Worm (Caenorhabditis elegans) whole organism, L4 larva: ENCODE data around the gene K09H11.15.
A peak's percentile ranks its signal among the peaks of the same experiment; 100 is the strongest.

Experiments used
- F44E2.7 ChIP-seq: fragments of 200-800 bp; sonication (Bioruptor generic); IDR thresholded peaks from 2 replicates; pipeline ENCODE4 v2.1.2; 2022; ENCODE audit warnings: missing genetic modification characterization, missing compliant biosample characterization
- F49E8.2 ChIP-seq: sonication (generic microtip); optimal IDR thresholded peaks from 2 replicates; lab custom pipeline; 2016; ENCODE audit warnings: missing compliant biosample characterization, mild to moderate bottlenecking, missing genetic modification characterization, borderline replicate concordance
- Y48G9A.11 ChIP-seq: fragments of 200-800 bp; sonication (Bioruptor generic); IDR thresholded peaks from 2 replicates; pipeline ENCODE4 v1.3.6; 2022; ENCODE audit warnings: missing genetic modification reagents, missing genetic modification characterization, missing compliant biosample characterization
- Y5F2A.4 ChIP-seq: fragments of 200-800 bp; sonication (Bioruptor generic); optimal IDR thresholded peaks from 2 replicates; lab custom pipeline; 2018; ENCODE audit warnings: mild to moderate bottlenecking, missing genetic modification characterization, missing compliant biosample characterization
- aly-2 ChIP-seq: sonication (generic microtip); optimal IDR thresholded peaks from 2 replicates; lab custom pipeline; 2018; ENCODE audit warnings: missing biosample characterization, missing genetic modification characterization
- ama-1 ChIP-seq: fragments of 150-350 bp; optimal IDR thresholded peaks from 2 replicates; lab custom pipeline; 2014; ENCODE audit warnings: inconsistent platforms, mixed read lengths
- arid-1 ChIP-seq: fragments of 200-800 bp; sonication (Bioruptor generic); conservative IDR thresholded peaks from 2 replicates; pipeline ENCODE4 v1.3.6; 2022; ENCODE audit warnings: missing genetic modification reagents, missing genetic modification characterization, missing compliant biosample characterization
- attf-4 ChIP-seq: sonication (generic microtip); optimal IDR thresholded peaks from 3 replicates; lab custom pipeline; 2017; ENCODE audit warnings: missing biosample characterization, missing genetic modification characterization
- ceh-20 ChIP-seq: fragments of 200-800 bp; sonication (Bioruptor generic); IDR thresholded peaks from 2 replicates; pipeline ENCODE4 v1.3.6; 2022; ENCODE audit warnings: missing genetic modification reagents, missing genetic modification characterization, missing compliant biosample characterization
- ceh-44 ChIP-seq: fragments of 200-800 bp; sonication (Bioruptor generic); IDR thresholded peaks from 2 replicates; pipeline ENCODE4 v1.3.6; 2022; ENCODE audit warnings: missing genetic modification reagents, missing genetic modification characterization, missing compliant biosample characterization
- ceh-82 ChIP-seq: sonication (generic microtip); optimal IDR thresholded peaks from 2 replicates; lab custom pipeline; 2017; ENCODE audit warnings: missing biosample characterization, missing genetic modification characterization
- ces-1 ChIP-seq: fragments of 150-350 bp; sonication (generic microtip); optimal IDR thresholded peaks from 4 replicates; lab custom pipeline; 2014; ENCODE audit warnings: missing biosample characterization, missing genetic modification reagents, missing genetic modification characterization
- cey-2 ChIP-seq: sonication (generic microtip); optimal IDR thresholded peaks from 3 replicates; lab custom pipeline; 2017; ENCODE audit warnings: missing genetic modification characterization, mild to moderate bottlenecking, missing compliant biosample characterization, antibody characterized with exemption, borderline replicate concordance; ENCODE audit not compliant: insufficient read depth
- ctbp-1 ChIP-seq: fragments of 200-800 bp; sonication (Bioruptor generic); IDR thresholded peaks from 2 replicates; pipeline ENCODE4 v1.3.6; 2022; ENCODE audit warnings: missing genetic modification reagents, missing genetic modification characterization, missing compliant biosample characterization
- dmd-9 ChIP-seq: fragments of 200-800 bp; sonication (Bioruptor generic); IDR thresholded peaks from 2 replicates; pipeline ENCODE4 v1.3.6; 2022; ENCODE audit warnings: missing genetic modification reagents, missing genetic modification characterization, missing compliant biosample characterization
- duxl-1 ChIP-seq: sonication (generic microtip); optimal IDR thresholded peaks from 2 replicates; lab custom pipeline; 2016; ENCODE audit warnings: mild to moderate bottlenecking, missing genetic modification characterization, moderate library complexity, missing compliant biosample characterization; ENCODE audit not compliant: poor library complexity
- dve-1 ChIP-seq: sonication (generic microtip); optimal IDR thresholded peaks from 2 replicates; lab custom pipeline; 2017; ENCODE audit warnings: antibody characterized with exemption, mild to moderate bottlenecking, missing genetic modification characterization, missing compliant biosample characterization; ENCODE audit not compliant: insufficient read depth
- egl-27 ChIP-seq: sonication (generic microtip); optimal IDR thresholded peaks from 3 replicates; lab custom pipeline; 2017; ENCODE audit warnings: missing biosample characterization, missing genetic modification reagents, missing genetic modification characterization
- hmg-1.1 ChIP-seq: fragments of 200-800 bp; sonication (Bioruptor generic); IDR thresholded peaks from 2 replicates; pipeline ENCODE4 v1.3.6; 2022; ENCODE audit warnings: missing genetic modification reagents, missing genetic modification characterization, missing compliant biosample characterization
- lim-7 ChIP-seq: fragments of 200-800 bp; sonication (Bioruptor generic); IDR thresholded peaks from 2 replicates; pipeline ENCODE4 v1.3.6; 2022; ENCODE audit warnings: missing genetic modification characterization, missing compliant biosample characterization
- lin-1 ChIP-seq: fragments of 200-800 bp; sonication (Bioruptor generic); IDR thresholded peaks from 2 replicates; pipeline ENCODE4 v1.3.6; 2022; ENCODE audit warnings: missing genetic modification reagents, missing genetic modification characterization, missing compliant biosample characterization
- lin-13 ChIP-seq: fragments of 150-350 bp; optimal IDR thresholded peaks from 2 replicates; lab custom pipeline; 2014; ENCODE audit warnings: missing biosample characterization, missing genetic modification reagents, missing genetic modification characterization
- lin-15B ChIP-seq: fragments of 150-350 bp; sonication (generic microtip); optimal IDR thresholded peaks from 3 replicates; lab custom pipeline; 2014; ENCODE audit warnings: missing biosample characterization, missing genetic modification characterization
- lin-38 ChIP-seq: fragments of 200-800 bp; sonication (Bioruptor generic); IDR thresholded peaks from 2 replicates; pipeline ENCODE4 v1.3.6; 2022; ENCODE audit warnings: missing genetic modification reagents, missing genetic modification characterization, missing compliant biosample characterization
- lin-39 ChIP-seq: fragments of 150-350 bp; optimal IDR thresholded peaks from 2 replicates; lab custom pipeline; 2014; ENCODE audit warnings: missing biosample characterization, missing genetic modification reagents, missing genetic modification characterization
- lir-3 ChIP-seq: sonication (generic microtip); optimal IDR thresholded peaks from 2 replicates; lab custom pipeline; 2016; ENCODE audit warnings: mild to moderate bottlenecking, missing genetic modification characterization, missing compliant biosample characterization
- mdl-1 ChIP-seq, 2 experiments: fragments of 150-350 bp in 1 of 2; sonication (generic microtip) in 1 of 2; optimal IDR thresholded peaks; 2 replicates each; lab custom pipeline; 2014 to 2017; ENCODE audit warnings: missing biosample characterization in 2 of 2, missing genetic modification characterization in 2 of 2
- mes-2 ChIP-seq: sonication (generic microtip); optimal IDR thresholded peaks from 2 replicates; lab custom pipeline; 2016; ENCODE audit warnings: missing genotype, mild to moderate bottlenecking, missing genetic modification characterization, missing compliant biosample characterization; ENCODE audit not compliant: poor library complexity, severe bottlenecking
- mxl-3 ChIP-seq: fragments of 200-800 bp; sonication (Bioruptor generic); optimal IDR thresholded peaks from 2 replicates; lab custom pipeline; 2018; ENCODE audit warnings: mild to moderate bottlenecking, missing genetic modification characterization, missing compliant biosample characterization
- nhr-10 ChIP-seq: fragments of 150-350 bp; optimal IDR thresholded peaks from 2 replicates; lab custom pipeline; 2014; ENCODE audit warnings: missing biosample characterization, missing genetic modification characterization
- nhr-102 ChIP-seq: sonication (generic microtip); optimal IDR thresholded peaks from 2 replicates; lab custom pipeline; 2016; ENCODE audit warnings: mild to moderate bottlenecking, missing genetic modification characterization, moderate library complexity, missing compliant biosample characterization
- nhr-111 ChIP-seq: fragments of 200-800 bp; sonication (Bioruptor generic); optimal IDR thresholded peaks from 2 replicates; lab custom pipeline; 2018; ENCODE audit warnings: mild to moderate bottlenecking, missing genetic modification characterization, missing compliant biosample characterization
- nhr-28 ChIP-seq: fragments of 150-350 bp; optimal IDR thresholded peaks from 2 replicates; lab custom pipeline; 2014; ENCODE audit warnings: missing biosample characterization, missing genetic modification characterization
- nhr-42 ChIP-seq: fragments of 200-800 bp; sonication (Bioruptor generic); IDR thresholded peaks from 2 replicates; pipeline ENCODE4 v1.3.6; 2022; ENCODE audit warnings: missing genetic modification characterization, missing compliant biosample characterization
- nhr-6 ChIP-seq: fragments of 150-350 bp; optimal IDR thresholded peaks from 2 replicates; lab custom pipeline; 2014; ENCODE audit warnings: missing biosample characterization, missing genetic modification characterization
- nhr-76 ChIP-seq: fragments of 150-350 bp; optimal IDR thresholded peaks from 2 replicates; lab custom pipeline; 2014; ENCODE audit warnings: missing biosample characterization, missing genetic modification characterization
- nhr-77 ChIP-seq: fragments of 150-350 bp; optimal IDR thresholded peaks from 2 replicates; lab custom pipeline; 2014; ENCODE audit warnings: missing biosample characterization, missing genetic modification characterization
- pha-4 ChIP-seq, 2 experiments: fragments of 150-350 bp in 1 of 2; fragments of 200-800 bp in 1 of 2; sonication (Bioruptor generic) in 1 of 2; IDR thresholded peaks in 1 of 2; optimal IDR thresholded peaks in 1 of 2; 2 replicates each; pipeline versions ENCODE4 v1.3.6 to Lab custom; 2014 to 2022; ENCODE audit warnings: missing genetic modification characterization in 2 of 2, missing genetic modification reagents in 2 of 2, missing biosample characterization in 1 of 2, missing compliant biosample characterization in 1 of 2
- php-3 ChIP-seq: fragments of 200-800 bp; sonication (Bioruptor generic); IDR thresholded peaks from 2 replicates; pipeline ENCODE4 v1.3.6; 2022; ENCODE audit warnings: missing genetic modification reagents, missing genetic modification characterization, missing compliant biosample characterization
- pqm-1 ChIP-seq: sonication (generic microtip); optimal IDR thresholded peaks from 2 replicates; lab custom pipeline; 2017; ENCODE audit warnings: missing biosample characterization, missing genetic modification characterization
- rbr-2 ChIP-seq: sonication (generic microtip); optimal IDR thresholded peaks from 2 replicates; lab custom pipeline; 2016; ENCODE audit warnings: missing genotype, missing genetic modification characterization, missing compliant biosample characterization
- saeg-2 ChIP-seq: fragments of 200-800 bp; sonication (Bioruptor generic); IDR thresholded peaks from 2 replicates; pipeline ENCODE4 v1.3.6; 2022; ENCODE audit warnings: missing genetic modification reagents, missing genetic modification characterization, missing compliant biosample characterization
- sdz-12 ChIP-seq: fragments of 200-800 bp; sonication (Bioruptor generic); optimal IDR thresholded peaks from 2 replicates; lab custom pipeline; 2018; ENCODE audit warnings: mild to moderate bottlenecking, missing genetic modification characterization, missing compliant biosample characterization
- set-16 ChIP-seq: fragments of 200-800 bp; sonication (Bioruptor generic); IDR thresholded peaks from 2 replicates; pipeline ENCODE4 v1.3.6; 2022; ENCODE audit warnings: missing genetic modification reagents, missing genetic modification characterization, missing compliant biosample characterization
- snpc-1.2 ChIP-seq: fragments of 200-800 bp; sonication (Bioruptor generic); IDR thresholded peaks from 2 replicates; pipeline ENCODE4 v1.3.6; 2022; ENCODE audit warnings: missing genetic modification reagents, missing genetic modification characterization, missing compliant biosample characterization
- snpc-4 ChIP-seq: fragments of 150-350 bp; optimal IDR thresholded peaks from 2 replicates; lab custom pipeline; 2014; ENCODE audit warnings: missing biosample characterization, missing genetic modification characterization
- spr-1 ChIP-seq: sonication (generic microtip); optimal IDR thresholded peaks from 2 replicates; lab custom pipeline; 2016; ENCODE audit warnings: mild to moderate bottlenecking, missing genetic modification characterization, missing compliant biosample characterization
- unc-39 ChIP-seq: sonication (generic microtip); optimal IDR thresholded peaks from 2 replicates; lab custom pipeline; 2017; ENCODE audit warnings: missing biosample characterization, missing genetic modification characterization
- vab-7 ChIP-seq: fragments of 200-800 bp; sonication (Bioruptor generic); IDR thresholded peaks from 2 replicates; pipeline ENCODE4 v1.3.6; 2022; ENCODE audit warnings: missing genetic modification reagents, missing genetic modification characterization, missing compliant biosample characterization
- zip-11 ChIP-seq: fragments of 200-800 bp; sonication (Bioruptor generic); IDR thresholded peaks from 2 replicates; pipeline ENCODE4 v1.3.6; 2022; ENCODE audit warnings: missing genetic modification characterization, missing compliant biosample characterization
- zip-2 ChIP-seq: fragments of 150-350 bp; optimal IDR thresholded peaks from 2 replicates; lab custom pipeline; 2014; ENCODE audit warnings: missing biosample characterization, missing genetic modification characterization
- ztf-11 ChIP-seq: fragments of 150-350 bp; optimal IDR thresholded peaks from 2 replicates; lab custom pipeline; 2014; ENCODE audit warnings: missing biosample characterization, missing genetic modification characterization

The K09H11.15 gene

DNA sequence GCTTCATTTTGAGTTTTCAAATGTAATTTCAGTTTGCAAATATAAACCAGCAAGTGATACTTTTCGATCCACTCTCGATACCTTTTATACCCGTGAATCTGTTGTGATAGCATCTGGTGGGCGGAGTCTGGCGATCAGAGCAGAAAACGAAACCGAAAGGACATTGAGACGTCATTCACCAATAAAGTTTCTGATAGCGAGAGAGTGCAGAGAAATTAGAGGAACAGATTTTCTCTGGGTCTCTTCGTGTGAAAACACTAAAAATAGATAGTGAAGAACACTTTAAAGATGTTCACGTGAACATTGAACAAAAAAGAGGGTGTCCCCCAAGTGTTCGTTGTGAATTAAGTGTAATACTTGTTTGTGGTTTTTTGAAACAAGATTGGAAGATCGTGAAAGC lies 33.1 kb upstream of the K09H11.15 start, which contains the start of gene pgph-3 (continued):
- no peak for TF ChIP-seq unc-39 (tag; lab: Kevin White, UChicago)
- TF ChIP-seq lir-3 (tag; lab: Kevin White, UChicago), result no peak
- TF ChIP-seq zip-11, result no peak
- TF ChIP-seq lin-39 (tag; lab: Kevin White, UChicago), result no peak
- TF ChIP-seq set-16 (GFP tag; lab: Robert Waterston, UW), result no peak
- TF ChIP-seq lin-38 (GFP tag; lab: Robert Waterston, UW), result peak; percentile 38
- TF ChIP-seq ceh-20 (GFP tag; lab: Robert Waterston, UW), result peak; percentile 75
- peak; percentile 71 for TF ChIP-seq mxl-3 (GFP tag; lab: Kevin White, UChicago)
- no peak for TF ChIP-seq hmg-1.1 (GFP tag; lab: Robert Waterston, UW)
- no peak for TF ChIP-seq duxl-1 (tag; lab: Kevin White, UChicago)
- no peak for TF ChIP-seq nhr-111 (GFP tag; lab: Kevin White, UChicago)
- no peak for TF ChIP-seq vab-7 (GFP tag; lab: Robert Waterston, UW)
- TF ChIP-seq nhr-76, result peak; percentile 69
- no peak for TF ChIP-seq snpc-4
- no peak for TF ChIP-seq ceh-82
- TF ChIP-seq snpc-1.2 (GFP tag; lab: Robert Waterston, UW), result no peak
- peak; percentile 49 for TF ChIP-seq nhr-6 (tag; lab: Kevin White, UChicago)
- TF ChIP-seq ces-1, result no peak
- TF ChIP-seq pqm-1 (tag; lab: Kevin White, UChicago), result peak; percentile 59
- no peak for TF ChIP-seq dmd-9 (GFP tag; lab: Robert Waterston, UW)
- TF ChIP-seq rbr-2 (tag; lab: Kevin White, UChicago), result no peak
- peak; percentile 80 for TF ChIP-seq cey-2 (tag; lab: Kevin White, UChicago)
- no peak for TF ChIP-seq pha-4 (GFP tag; IDR thresholded peaks at IDR 0.05; lab: Robert Waterston, UW)
- no peak for TF ChIP-seq pha-4 (tag; optimal IDR thresholded peaks at IDR 0.05; lab: Kevin White, UChicago)
- TF ChIP-seq php-3 (GFP tag; lab: Robert Waterston, UW), result peak; percentile 84
- no peak for TF ChIP-seq F49E8.2 (tag; lab: Kevin White, UChicago)
- TF ChIP-seq nhr-77 (tag; lab: Kevin White, UChicago), result peak; percentile 85
- no peak for TF ChIP-seq F44E2.7
- TF ChIP-seq egl-27, result no peak
- no peak for TF ChIP-seq nhr-42
- no peak for TF ChIP-seq ctbp-1
- peak; percentile 78 for TF ChIP-seq nhr-102 (tag; lab: Kevin White, UChicago)
- TF ChIP-seq Y48G9A.11 (GFP tag; lab: Robert Waterston, UW), result no peak
- no peak for TF ChIP-seq sdz-12
- TF ChIP-seq lin-13, result no peak
- no peak for TF ChIP-seq aly-2 (tag; lab: Kevin White, UChicago)
- no peak for TF ChIP-seq Y5F2A.4 (GFP tag; lab: Kevin White, UChicago)
- TF ChIP-seq ztf-11 (tag; lab: Kevin White, UChicago), result no peak
- TF ChIP-seq attf-4, result no peak
- no peak for TF ChIP-seq lin-15B (tag; lab: Kevin White, UChicago)
- TF ChIP-seq mdl-1 (tag; optimal IDR thresholded peaks at IDR 0.05; lab: Kevin White, UChicago), result peak; percentile 75 to 94
- TF ChIP-seq arid-1 (GFP tag; lab: Robert Waterston, UW), result no peak; the same call in 1 of the 2 replicates
- TF ChIP-seq nhr-10 (tag; lab: Kevin White, UChicago), result peak; percentile 60
- no peak for TF ChIP-seq mes-2 (tag; lab: Kevin White, UChicago)
- TF ChIP-seq zip-2 (tag; lab: Kevin White, UChicago), result peak; percentile 19
- TF ChIP-seq nhr-28 (tag; lab: Kevin White, UChicago), result peak; percentile 89
- TF ChIP-seq ama-1, result no peak
- peak; percentile 94 for TF ChIP-seq dve-1 (tag; lab: Kevin White, UChicago)
- peak; percentile 91 for TF ChIP-seq lin-1 (GFP tag; lab: Robert Waterston, UW)
- peak; percentile 77; the same call in 1 of the 2 replicates for TF ChIP-seq saeg-2 (GFP tag; lab: Robert Waterston, UW)
- no peak for TF ChIP-seq lim-7 (GFP tag; lab: Robert Waterston, UW)
- no peak for TF ChIP-seq ceh-44
- TF ChIP-seq spr-1 (tag; lab: Kevin White, UChicago), result peak; percentile 26
